Fruit fly (Drosophila melanogaster): ENCODE measurements around the gene CG11309.

DNA sequence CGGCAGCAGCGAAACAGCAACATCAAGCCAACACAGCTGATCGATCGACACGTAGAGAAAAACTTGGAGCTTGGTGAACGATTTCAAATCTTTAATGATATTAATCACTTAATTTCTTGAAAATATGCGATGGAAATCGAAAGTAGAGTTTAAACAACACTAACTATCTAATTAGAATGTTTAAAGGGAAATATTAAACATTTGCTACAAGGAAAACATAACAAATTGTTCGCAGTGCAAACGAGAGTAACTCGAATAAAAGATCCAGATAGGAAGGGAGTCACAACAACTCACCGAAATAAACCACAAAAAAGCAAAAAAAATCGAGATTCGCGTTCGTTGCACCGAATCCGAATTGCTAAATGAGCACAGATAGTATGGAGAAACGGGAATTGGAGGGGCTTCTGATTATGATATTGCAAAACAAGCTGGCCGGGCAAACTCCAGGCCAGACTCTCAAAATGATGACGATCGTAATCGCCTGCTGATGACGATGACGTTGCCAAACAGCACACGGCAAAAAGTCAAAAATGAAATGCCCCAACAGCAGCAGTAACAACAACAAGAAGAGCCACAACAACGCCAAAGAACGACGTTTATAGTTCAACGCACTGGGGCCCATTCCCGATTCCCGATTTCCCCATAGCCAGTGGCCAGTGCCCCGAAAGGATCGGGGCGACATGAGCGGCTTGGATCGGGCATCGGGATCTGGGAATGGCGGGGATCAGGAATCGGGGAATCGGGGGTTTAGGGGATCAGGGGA is 50.5 kb downstream of the CG11309 start:
- TF ChIP-seq psq (optimal IDR thresholded peaks at IDR 0.05) (no peak), h (optimal IDR thresholded peaks at IDR 0.05) (no peak), Sin3A (optimal IDR thresholded peaks at IDR 0.05) (no peak), insv (optimal IDR thresholded peaks at IDR 0.05) (no peak), ttk (optimal IDR thresholded peaks at IDR 0.05) (no peak), Myc (optimal IDR thresholded peaks at IDR 0.05) (no peak)
